6 worm cellular contexts compared by ENCODE assay signal in genomic region chrX:16413208-16413995, ce11.
TF ChIP-seq lines count a peak whose summit lies in the region.

No protein-coding gene starts in this region.

TF ChIP-seq in whole organism, L1 larva, 84 proteins besides CTCF, POLR2A, EP300 and RAD21:
- TF ChIP-seq elt-2 (tag; optimal IDR thresholded peaks at IDR 0.05; lab: Kevin White, UChicago) (peak; percentile 47), lin-14 (GFP tag; optimal IDR thresholded peaks at IDR 0.05; lab: Kevin White, UChicago) (no peak), isw-1 (GFP tag; IDR thresholded peaks at IDR 0.05; lab: Robert Waterston, UW) (no peak), dsc-1 (tag; optimal IDR thresholded peaks at IDR 0.05; lab: Kevin White, UChicago) (no peak)

TF ChIP-seq in whole organism, L2 larva, 48 proteins besides CTCF, POLR2A, EP300 and RAD21:
- TF ChIP-seq fos-1 (tag; optimal IDR thresholded peaks at IDR 0.05; lab: Kevin White, UChicago), result peak; percentile 42
- no peak for TF ChIP-seq elt-3 (tag; optimal IDR thresholded peaks at IDR 0.05; lab: Kevin White, UChicago)
- TF ChIP-seq crh-2 (tag; optimal IDR thresholded peaks at IDR 0.05; lab: Kevin White, UChicago), result peak; percentile 5

TF ChIP-seq in whole organism, L3 larva, 47 proteins besides CTCF, POLR2A, EP300 and RAD21:
- peak; percentile 56 for TF ChIP-seq elt-2 (tag; optimal IDR thresholded peaks at IDR 0.05; lab: Kevin White, UChicago)
- no peak for TF ChIP-seq nhr-237 (tag; optimal IDR thresholded peaks at IDR 0.05; lab: Kevin White, UChicago)
- TF ChIP-seq pqm-1 (tag; optimal IDR thresholded peaks at IDR 0.05; lab: Kevin White, UChicago), result peak; percentile 27
- no peak for TF ChIP-seq mml-1 (tag; optimal IDR thresholded peaks at IDR 0.05; lab: Kevin White, UChicago)
- TF ChIP-seq unc-62 (GFP tag; optimal IDR thresholded peaks at IDR 0.05; lab: Kevin White, UChicago), result no peak
- no peak for TF ChIP-seq nhr-25 (tag; optimal IDR thresholded peaks at IDR 0.05; lab: Kevin White, UChicago)
- no peak for TF ChIP-seq unc-39 (tag; optimal IDR thresholded peaks at IDR 0.05; lab: Kevin White, UChicago)

TF ChIP-seq in whole organism, L4 larva, 104 proteins besides CTCF, POLR2A, EP300 and RAD21 (continues in another document):
- TF ChIP-seq hlh-11 (tag; optimal IDR thresholded peaks at IDR 0.05; lab: Kevin White, UChicago) (peak; percentile 23), mdt-29 (GFP tag; IDR thresholded peaks at IDR 0.05; lab: Robert Waterston, UW) (no peak), zip-2 (tag; optimal IDR thresholded peaks at IDR 0.05; lab: Kevin White, UChicago) (no peak), D1046.2 (GFP tag; IDR thresholded peaks at IDR 0.05; lab: Robert Waterston, UW) (no peak), spr-1 (tag; optimal IDR thresholded peaks at IDR 0.05; lab: Kevin White, UChicago) (no peak), F37D6.2 (tag; optimal IDR thresholded peaks at IDR 0.05; lab: Kevin White, UChicago) (no peak), Y105C5A.15 (GFP tag; IDR thresholded peaks at IDR 0.05; lab: Robert Waterston, UW) (no peak), ceh-20 (GFP tag; IDR thresholded peaks at IDR 0.05; lab: Robert Waterston, UW) (no peak), mxl-2 (GFP tag; conservative IDR thresholded peaks at IDR 0.05; lab: Robert Waterston, UW) (no peak), lin-1 (GFP tag; IDR thresholded peaks at IDR 0.05; lab: Robert Waterston, UW) (no peak), snpc-1.2 (GFP tag; IDR thresholded peaks at IDR 0.05; lab: Robert Waterston, UW) (no peak), aly-2 (tag; optimal IDR thresholded peaks at IDR 0.05; lab: Kevin White, UChicago) (no peak), nhr-41 (GFP tag; IDR thresholded peaks at IDR 0.05; lab: Robert Waterston, UW) (no peak), zfp-2 (tag; optimal IDR thresholded peaks at IDR 0.05; lab: Kevin White, UChicago) (no peak), pqm-1 (tag; optimal IDR thresholded peaks at IDR 0.05; lab: Kevin White, UChicago) (peak; percentile 77), dmd-6 (GFP tag; IDR thresholded peaks at IDR 0.05; lab: Robert Waterston, UW) (peak; percentile 48), madf-9 (GFP tag; conservative IDR thresholded peaks at IDR 0.05; lab: Robert Waterston, UW) (no peak), nhr-10 (tag; optimal IDR thresholded peaks at IDR 0.05; lab: Kevin White, UChicago) (no peak), mes-2 (tag; optimal IDR thresholded peaks at IDR 0.05; lab: Kevin White, UChicago; ENCODE audit: poor library complexity, severe bottlenecking) (no peak), hlh-30 (tag; optimal IDR thresholded peaks at IDR 0.05; lab: Kevin White, UChicago; ENCODE audit: insufficient read depth) (peak; percentile 7), fkh-10 (GFP tag; optimal IDR thresholded peaks at IDR 0.05; lab: Kevin White, UChicago) (no peak), nhr-6 (tag; optimal IDR thresholded peaks at IDR 0.05; lab: Kevin White, UChicago) (no peak), duxl-1 (tag; optimal IDR thresholded peaks at IDR 0.05; lab: Kevin White, UChicago; ENCODE audit: poor library complexity) (no peak), lin-29 (GFP tag; IDR thresholded peaks at IDR 0.05; lab: Robert Waterston, UW) (no peak), ceh-44 (GFP tag; IDR thresholded peaks at IDR 0.05; lab: Robert Waterston, UW) (no peak), zfp-3 (GFP tag; conservative IDR thresholded peaks at IDR 0.05; lab: Robert Waterston, UW) (no peak), lin-38 (GFP tag; IDR thresholded peaks at IDR 0.05; lab: Robert Waterston, UW) (no peak), skn-1 (tag; optimal IDR thresholded peaks at IDR 0.05; lab: Kevin White, UChicago) (no peak)

TF ChIP-seq in whole organism, late embryonic, 69 proteins besides CTCF, POLR2A, EP300 and RAD21:
- peak; percentile 53 for TF ChIP-seq elt-2 (tag; optimal IDR thresholded peaks at IDR 0.05; lab: Kevin White, UChicago)
- TF ChIP-seq ceh-2 (tag; optimal IDR thresholded peaks at IDR 0.05; lab: Kevin White, UChicago), result no peak

TF ChIP-seq in whole organism, young adult, 124 proteins besides CTCF, POLR2A, EP300 and RAD21:
- no peak for TF ChIP-seq attf-3 (GFP tag; conservative IDR thresholded peaks at IDR 0.05; lab: Robert Waterston, UW)
- TF ChIP-seq nhr-80 (tag; optimal IDR thresholded peaks at IDR 0.05; lab: Kevin White, UChicago), result peak; percentile 45
